Worm (Caenorhabditis elegans) whole organism, L3 larva: Measurements from ENCODE around the gene col-148.

Source experiments
- lin-15B ChIP-seq: fragments of 150-350 bp; optimal IDR thresholded peaks from 2 replicates; lab custom pipeline; 2014; ENCODE audit warnings: missing biosample characterization, missing genetic modification characterization
- nhr-77 ChIP-seq: fragments of 150-350 bp; optimal IDR thresholded peaks from 2 replicates; lab custom pipeline; 2014; ENCODE audit warnings: missing biosample characterization, missing genetic modification characterization
- sea-2 ChIP-seq: fragments of 150-350 bp; sonication (generic microtip); optimal IDR thresholded peaks from 4 replicates; lab custom pipeline; 2014; ENCODE audit warnings: missing biosample characterization, missing genetic modification reagents, missing genetic modification characterization

- no peak for TF ChIP-seq nhr-77 (tag; lab: Kevin White, UChicago)
- no peak for TF ChIP-seq lin-15B (tag; lab: Kevin White, UChicago)
- TF ChIP-seq sea-2 (GFP tag; lab: Kevin White, UChicago): no peak
These were observed 39.8 kb downstream of the col-148 start, which contains the start of gene lys-2 for ce11 chrV:10281374-10281773.
